Fruit fly (Drosophila melanogaster) whole organism, embryonic: Measurements from ENCODE around the gene Mst36Fb.

ENCODE experiments used
- Abd-B ChIP-seq: fragments of 200-800 bp; sonication (Bioruptor generic); optimal IDR thresholded peaks from 2 replicates; lab custom pipeline; 2018; ENCODE audit warnings: missing biosample characterization, mild to moderate bottlenecking, missing genetic modification characterization, moderate library complexity
- Ada2b ChIP-seq: fragments of 200-800 bp; sonication (Bioruptor generic); IDR thresholded peaks from 2 replicates; pipeline ENCODE4 v1.3.6; 2022; ENCODE audit warnings: missing biosample characterization, missing genetic modification characterization
- CG10209 ChIP-seq: fragments of 200-800 bp; sonication (Bioruptor generic); optimal IDR thresholded peaks from 3 replicates; lab custom pipeline; 2017; ENCODE audit warnings: missing biosample characterization, mild to moderate bottlenecking, missing genetic modification characterization, missing genetic modification reagents
- CG10959 ChIP-seq: fragments of 200-800 bp; sonication (Bioruptor generic); IDR thresholded peaks from 2 replicates; pipeline ENCODE4 v1.3.6; 2022; ENCODE audit warnings: missing biosample characterization, missing genetic modification characterization
- CG11560 ChIP-seq: fragments of 200-800 bp; sonication (Bioruptor generic); IDR thresholded peaks from 3 replicates; pipeline ENCODE4 v1.3.6; 2022; ENCODE audit warnings: missing biosample characterization, missing genetic modification characterization
- CG13296 ChIP-seq: fragments of 200-800 bp; sonication (Bioruptor generic); optimal IDR thresholded peaks from 3 replicates; lab custom pipeline; 2018; ENCODE audit warnings: missing biosample characterization, mild to moderate bottlenecking, missing genetic modification characterization
- CG1529 ChIP-seq: fragments of 200-800 bp; sonication (Bioruptor generic); optimal IDR thresholded peaks from 3 replicates; lab custom pipeline; 2018; ENCODE audit warnings: missing biosample characterization, missing genetic modification characterization
- CG15601 ChIP-seq: fragments of 200-800 bp; sonication (Bioruptor generic); optimal IDR thresholded peaks from 3 replicates; lab custom pipeline; 2019; ENCODE audit warnings: missing biosample characterization, mild to moderate bottlenecking, missing genetic modification characterization, moderate library complexity
- CG1603 ChIP-seq: fragments of 200-800 bp; sonication (Bioruptor generic); optimal IDR thresholded peaks from 2 replicates; lab custom pipeline; 2019; ENCODE audit warnings: missing biosample characterization, mild to moderate bottlenecking, missing genetic modification characterization, moderate library complexity
- CG17385 ChIP-seq: fragments of 200-800 bp; sonication (Bioruptor generic); optimal IDR thresholded peaks from 3 replicates; lab custom pipeline; 2018; ENCODE audit warnings: missing biosample characterization, mild to moderate bottlenecking, missing genetic modification characterization
- CG2202 ChIP-seq: fragments of 200-800 bp; sonication (Bioruptor generic); optimal IDR thresholded peaks from 2 replicates; lab custom pipeline; 2018; ENCODE audit warnings: missing biosample characterization, mild to moderate bottlenecking, missing genetic modification characterization
- CG2875 ChIP-seq: fragments of 200-800 bp; sonication (Bioruptor generic); optimal IDR thresholded peaks from 2 replicates; lab custom pipeline; 2017; ENCODE audit warnings: missing biosample characterization, mild to moderate bottlenecking, missing genetic modification characterization, missing genetic modification reagents
- CG31224 ChIP-seq: fragments of 200-800 bp; sonication (Bioruptor generic); IDR thresholded peaks from 2 replicates; pipeline ENCODE4 v1.3.6; 2022; ENCODE audit warnings: missing biosample characterization, missing genetic modification characterization
- CG4617 ChIP-seq: fragments of 200-800 bp; sonication (Bioruptor generic); optimal IDR thresholded peaks from 3 replicates; lab custom pipeline; 2016; ENCODE audit warnings: missing biosample characterization, missing genetic modification characterization, borderline replicate concordance
- CG6813 ChIP-seq: fragments of 200-800 bp; sonication (Bioruptor generic); optimal IDR thresholded peaks from 2 replicates; lab custom pipeline; 2017; ENCODE audit warnings: missing biosample characterization, missing genetic modification characterization, mild to moderate bottlenecking, moderate library complexity, missing genetic modification reagents
- Drgx ChIP-seq: fragments of 200-800 bp; sonication (Bioruptor generic); IDR thresholded peaks from 2 replicates; pipeline ENCODE4 v1.3.6; 2022; ENCODE audit warnings: missing biosample characterization, missing genetic modification characterization
- Eip74EF ChIP-seq, 2 experiments: fragments of 200-800 bp in 1 of 2; fragments of >200 bp in 1 of 2; sonication (Bioruptor generic) in 1 of 2; optimal IDR thresholded peaks; 2 replicates each; lab custom pipeline; 2017 to 2019; ENCODE audit warnings: missing biosample characterization in 2 of 2, missing genetic modification characterization in 2 of 2, mild to moderate bottlenecking in 1 of 2, moderate library complexity in 1 of 2
- Ets65A ChIP-seq: fragments of 200-800 bp; sonication (Bioruptor generic); peaks from one replicate; lab custom pipeline; 2016; ENCODE audit warnings: missing biosample characterization, missing genetic modification characterization
- MTF-1 ChIP-seq: fragments of 200-800 bp; sonication (Bioruptor generic); optimal IDR thresholded peaks from 2 replicates; lab custom pipeline; 2018; ENCODE audit warnings: missing biosample characterization, mild to moderate bottlenecking, missing genetic modification characterization, borderline replicate concordance
- Mes4 ChIP-seq: fragments of 200-800 bp; sonication (Bioruptor generic); optimal IDR thresholded peaks from 2 replicates; lab custom pipeline; 2016; ENCODE audit warnings: missing biosample characterization, missing genetic modification characterization
- PHDP ChIP-seq: fragments of 200-800 bp; sonication (Bioruptor generic); optimal IDR thresholded peaks from 3 replicates; lab custom pipeline; 2018; ENCODE audit warnings: missing biosample characterization, mild to moderate bottlenecking, missing genetic modification characterization, moderate library complexity
- Ravus ChIP-seq: fragments of 200-800 bp; sonication (Bioruptor generic); IDR thresholded peaks from 2 replicates; pipeline ENCODE4 v1.3.6; 2022; ENCODE audit warnings: missing biosample characterization, missing genetic modification characterization
- Sox102F ChIP-seq: fragments of 200-800 bp; sonication (Bioruptor generic); optimal IDR thresholded peaks from 2 replicates; lab custom pipeline; 2018; ENCODE audit warnings: missing biosample characterization, mild to moderate bottlenecking, missing genetic modification characterization, moderate library complexity
- Stat92E ChIP-seq, 3 experiments: fragments of >200 bp in 2 of 3; fragments of 200-800 bp in 1 of 3; sonication (Bioruptor generic) in 1 of 3; optimal IDR thresholded peaks; 2 replicates each; lab custom pipeline; 2017 to 2019; ENCODE audit warnings: missing biosample characterization in 3 of 3, missing genetic modification characterization in 3 of 3, mild to moderate bottlenecking in 1 of 3, moderate library complexity in 1 of 3
- Xrp1 ChIP-seq: fragments of 200-800 bp; sonication (Bioruptor generic); IDR thresholded peaks from 2 replicates; pipeline ENCODE4 v1.3.6; 2022; ENCODE audit warnings: missing biosample characterization, missing genetic modification characterization
- ab ChIP-seq: fragments of 200-800 bp; sonication (Bioruptor generic); optimal IDR thresholded peaks from 2 replicates; lab custom pipeline; 2016; ENCODE audit warnings: missing biosample characterization, missing genetic modification characterization
- bcd ChIP-seq: fragments of 200-800 bp; sonication (Bioruptor generic); optimal IDR thresholded peaks from 2 replicates; lab custom pipeline; 2017; ENCODE audit warnings: missing biosample characterization, mild to moderate bottlenecking, missing genetic modification characterization
- bsh ChIP-seq, 2 experiments: fragments of 200-800 bp; sonication (Bioruptor generic); optimal IDR thresholded peaks; 2 replicates each; lab custom pipeline; 2017 to 2018; ENCODE audit warnings: mild to moderate bottlenecking in 2 of 2, missing biosample characterization in 2 of 2, missing genetic modification characterization in 2 of 2, moderate library complexity in 1 of 2
- chm ChIP-seq: fragments of 200-800 bp; sonication (Bioruptor generic); IDR thresholded peaks from 2 replicates; pipeline ENCODE4 v1.3.6; 2022; ENCODE audit warnings: missing biosample characterization, missing genetic modification characterization
- ci ChIP-seq: fragments of 200-800 bp; sonication (Bioruptor generic); IDR thresholded peaks from 3 replicates; pipeline ENCODE4 v1.3.6; 2022; ENCODE audit warnings: missing biosample characterization, missing genetic modification characterization
- cwo ChIP-seq: fragments of 200-800 bp; sonication (Bioruptor generic); optimal IDR thresholded peaks from 3 replicates; lab custom pipeline; 2017; ENCODE audit warnings: missing biosample characterization, missing genetic modification characterization, mild to moderate bottlenecking, moderate library complexity, missing genetic modification reagents
- dmrt99B ChIP-seq: fragments of 200-800 bp; sonication (Bioruptor generic); optimal IDR thresholded peaks from 2 replicates; lab custom pipeline; 2018; ENCODE audit warnings: missing biosample characterization, mild to moderate bottlenecking, missing genetic modification characterization, moderate library complexity
- emc ChIP-seq: fragments of 200-800 bp; sonication (Bioruptor generic); optimal IDR thresholded peaks from 2 replicates; lab custom pipeline; 2016; ENCODE audit warnings: missing biosample characterization, missing genetic modification characterization
- fd3F ChIP-seq: fragments of 200-800 bp; sonication (Bioruptor generic); optimal IDR thresholded peaks from 2 replicates; lab custom pipeline; 2018; ENCODE audit warnings: missing biosample characterization, mild to moderate bottlenecking, missing genetic modification characterization, moderate library complexity
- inv ChIP-seq: fragments of 200-800 bp; sonication (Bioruptor generic); IDR thresholded peaks from 2 replicates; pipeline ENCODE4 v1.3.6; 2022; ENCODE audit warnings: missing biosample characterization, missing genetic modification characterization; ENCODE audit not compliant: partially characterized antibody
- mld ChIP-seq: fragments of 200-800 bp; sonication (Bioruptor generic); IDR thresholded peaks from 3 replicates; pipeline ENCODE4 v1.3.6; 2022; ENCODE audit warnings: missing biosample characterization, missing genetic modification characterization; ENCODE audit not compliant: partially characterized antibody
- nerfin-1 ChIP-seq: fragments of 200-800 bp; sonication (Bioruptor generic); optimal IDR thresholded peaks from 3 replicates; lab custom pipeline; 2019; ENCODE audit warnings: missing biosample characterization, mild to moderate bottlenecking, missing genetic modification characterization, moderate library complexity
- org-1 ChIP-seq: fragments of 200-800 bp; sonication (Bioruptor generic); optimal IDR thresholded peaks from 2 replicates; lab custom pipeline; 2017; ENCODE audit warnings: missing biosample characterization, missing genetic modification characterization
- pita ChIP-seq: fragments of 200-800 bp; sonication (Bioruptor generic); optimal IDR thresholded peaks from 2 replicates; lab custom pipeline; 2017; ENCODE audit warnings: missing biosample characterization, mild to moderate bottlenecking, missing genetic modification characterization
- pzg ChIP-seq: fragments of 200-800 bp; sonication (Bioruptor generic); optimal IDR thresholded peaks from 3 replicates; lab custom pipeline; 2018; ENCODE audit warnings: missing biosample characterization, mild to moderate bottlenecking, missing genetic modification characterization, moderate library complexity
- sens ChIP-seq: fragments of 200-800 bp; sonication (Bioruptor generic); peaks from one replicate; lab custom pipeline; 2016; ENCODE audit warnings: missing biosample characterization, missing genetic modification characterization
- sima ChIP-seq: fragments of 200-800 bp; sonication (Bioruptor generic); optimal IDR thresholded peaks from 2 replicates; lab custom pipeline; 2016; ENCODE audit warnings: missing biosample characterization, missing genetic modification characterization
- sob ChIP-seq: fragments of 200-800 bp; sonication (Bioruptor generic); IDR thresholded peaks from 2 replicates; pipeline ENCODE4 v1.3.6; 2022; ENCODE audit warnings: missing biosample characterization, missing genetic modification characterization
- stc ChIP-seq: fragments of 200-800 bp; sonication (Bioruptor generic); IDR thresholded peaks from 2 replicates; pipeline ENCODE4 v1.3.6; 2022; ENCODE audit warnings: missing biosample characterization, missing genetic modification characterization
- wdn ChIP-seq: fragments of 200-800 bp; sonication (Bioruptor generic); IDR thresholded peaks from 2 replicates; pipeline ENCODE4 v1.3.6; 2022; ENCODE audit warnings: missing biosample characterization, missing genetic modification characterization

The Mst36Fb gene

dm6 chr2L:18674994-18675393 lies at the start of gene Mst36Fb:
Gene Mst36Fb (minus strand): TSS chr2L:18675094.
- TF ChIP-seq Abd-B (GFP tag; lab: Kevin White, UChicago) (no peak), CG1529 (GFP tag; lab: Kevin White, UChicago) (no peak), CG13296 (GFP tag; lab: Kevin White, UChicago) (no peak), wdn (no peak), CG10959 (GFP tag; lab: Robert Waterston, UW) (no peak), fd3F (GFP tag; lab: Kevin White, UChicago) (no peak), mld (GFP tag; lab: Robert Waterston, UW) (no peak), sima (no peak), ci (GFP tag; lab: Robert Waterston, UW) (no peak)
- TF ChIP-seq, all 482 proteins: peak for 0

- TF ChIP-seq Drgx (GFP tag; lab: Robert Waterston, UW) (0 out of 2 replicates have a peak, but pooled peaks have one; percentile 23), chm (no peak), Ravus (GFP tag; lab: Robert Waterston, UW) (no peak), Stat92E (GFP tag; optimal IDR thresholded peaks at IDR 0.05; lab: Kevin White, UChicago) (no peak), org-1 (no peak), CG31224 (GFP tag; lab: Robert Waterston, UW) (no peak)
These were observed 44.7 kb upstream of the Mst36Fb start for dm6 chr2L:18719583-18719982.

dm6 chr2L:18717365-18718011 lies 42.6 kb upstream of the Mst36Fb start:
- no peak for TF ChIP-seq Eip74EF (GFP tag; optimal IDR thresholded peaks at IDR 0.05; lab: Kevin White, UChicago)
- TF ChIP-seq ab = no peak
- TF ChIP-seq chm = 0 out of 2 replicates have a peak, but pooled peaks have one; percentile 23
- TF ChIP-seq Ada2b (GFP tag; lab: Robert Waterston, UW) = no peak
- 0 out of 2 replicates have a peak, but pooled peaks have one; percentile 25 for TF ChIP-seq sob (GFP tag; lab: Robert Waterston, UW)
- TF ChIP-seq pita = no peak
- TF ChIP-seq dmrt99B (tag; lab: Kevin White, UChicago) = no peak
- TF ChIP-seq Ets65A (GFP tag; lab: Kevin White, UChicago) = peak; percentile 87
- no peak for TF ChIP-seq pzg (GFP tag; lab: Kevin White, UChicago)
- TF ChIP-seq Xrp1 (GFP tag; lab: Robert Waterston, UW) = peak; percentile 39; the same call in 1 of the 2 replicates
- TF ChIP-seq CG10209 = peak; percentile 15
- peak; percentile 8 for TF ChIP-seq CG15601 (tag; lab: Kevin White, UChicago)
- peak; percentile 17 for TF ChIP-seq CG1603
- TF ChIP-seq nerfin-1 = no peak
- peak; percentile 18 for TF ChIP-seq cwo (GFP tag; lab: Kevin White, UChicago)
- TF ChIP-seq CG2202 (tag; lab: Kevin White, UChicago) = peak; percentile 6
- no peak for TF ChIP-seq emc (GFP tag; lab: Kevin White, UChicago)
- peak; percentile 5 for TF ChIP-seq CG17385 (GFP tag; lab: Kevin White, UChicago)
- TF ChIP-seq CG11560 (tag; lab: Robert Waterston, UW) = no peak
- TF ChIP-seq inv (GFP tag; lab: Robert Waterston, UW) = no peak
- no peak for TF ChIP-seq PHDP (tag; lab: Kevin White, UChicago)
- peak; percentile 45 for TF ChIP-seq CG2875 (GFP tag; lab: Kevin White, UChicago)
- TF ChIP-seq bcd (GFP tag; lab: Kevin White, UChicago) = peak; percentile 25
- peak; percentile 51 for TF ChIP-seq CG6813 (GFP tag; lab: Kevin White, UChicago)
- peak; percentile 54 for TF ChIP-seq sens (GFP tag; lab: Kevin White, UChicago)
- TF ChIP-seq bsh (GFP tag; optimal IDR thresholded peaks at IDR 0.05; lab: Kevin White, UChicago) = peak in 1 of 2 experiments; percentile 0
- no peak for TF ChIP-seq Sox102F (GFP tag; lab: Kevin White, UChicago)
- TF ChIP-seq CG1529 (GFP tag; lab: Kevin White, UChicago) = peak; percentile 11
- no peak for TF ChIP-seq stc (GFP tag; lab: Robert Waterston, UW)
- no peak for TF ChIP-seq CG4617 (GFP tag; lab: Kevin White, UChicago)
- TF ChIP-seq MTF-1 (GFP tag; lab: Kevin White, UChicago) = peak; percentile 5
- TF ChIP-seq Mes4 (GFP tag; lab: Kevin White, UChicago) = no peak
